Worm (Caenorhabditis elegans): Measurements from ENCODE around the gene fnip-2.
"Not testable (repeated sequence)": the region's sequence is repeated elsewhere in the genome, so short reads cannot be mapped to it uniquely, and the experiment has no call there.

Gene fnip-2

ce11 chrIV:2223685-2224084 is 1.1 kb downstream of the fnip-2 start:
- no peak for TF ChIP-seq dao-5 (tag; optimal IDR thresholded peaks at IDR 0.05)
- TF ChIP-seq him-1 (tag; optimal IDR thresholded peaks at IDR 0.05), result no peak
- no peak for TF ChIP-seq W03F9.2 (tag; optimal IDR thresholded peaks at IDR 0.05)

ce11 chrIV:2228678-2229077 is 6.0 kb downstream of the fnip-2 start:
- TF ChIP-seq dao-5 (tag; optimal IDR thresholded peaks at IDR 0.05), result no peak
- TF ChIP-seq W03F9.2 (tag; optimal IDR thresholded peaks at IDR 0.05), result no peak
- TF ChIP-seq him-1 (tag; optimal IDR thresholded peaks at IDR 0.05), result no peak

ce11 chrIV:2235983-2236382 is 13.4 kb downstream of the fnip-2 start:
- TF ChIP-seq dao-5 (tag; optimal IDR thresholded peaks at IDR 0.05) (no peak), W03F9.2 (tag; optimal IDR thresholded peaks at IDR 0.05) (no peak), him-1 (tag; optimal IDR thresholded peaks at IDR 0.05) (no peak)

DNA sequence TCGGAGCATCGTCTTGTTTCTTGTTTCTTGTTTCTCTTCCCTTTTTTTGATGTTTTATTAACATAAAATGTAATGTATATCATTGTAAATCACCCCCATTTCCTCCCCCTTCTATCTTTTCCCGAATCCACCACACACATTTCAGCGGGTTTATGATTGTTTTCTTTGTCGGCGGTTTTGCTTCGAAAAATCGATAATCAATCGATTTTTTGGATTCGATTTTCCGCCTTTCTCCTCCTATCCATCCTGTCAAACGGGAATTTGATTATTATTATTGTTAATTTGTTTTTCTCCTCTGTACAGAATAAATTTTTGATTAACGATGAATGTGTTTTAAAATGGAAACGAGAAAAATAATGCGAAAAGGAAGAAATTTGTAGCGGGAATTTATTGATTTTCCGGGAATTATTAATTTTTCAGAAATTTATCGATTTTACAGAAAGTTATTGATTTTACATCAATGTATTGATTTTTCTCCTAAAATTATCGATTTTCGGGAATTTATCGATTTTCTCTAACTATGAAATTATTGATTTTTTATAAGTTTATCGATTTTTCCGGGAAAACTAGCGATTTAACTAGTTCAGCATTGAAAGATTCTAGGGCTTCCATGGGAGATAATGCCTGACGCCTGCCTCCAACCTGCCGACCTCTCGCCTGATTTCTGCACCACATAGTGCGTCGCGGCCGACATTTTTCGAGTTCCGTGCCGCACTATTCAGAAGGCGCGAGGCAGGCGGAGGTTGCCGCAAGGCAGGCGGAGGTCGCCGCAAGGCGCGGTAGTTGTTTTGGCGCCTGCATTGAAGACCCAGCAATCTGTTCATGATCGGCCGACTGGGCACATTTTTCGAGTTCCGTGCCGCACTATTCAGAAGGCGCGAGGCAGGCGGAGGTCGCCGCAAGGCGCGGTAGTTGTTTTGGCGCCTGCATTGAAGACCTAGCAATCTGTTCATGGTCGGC is 14.3 kb downstream of the fnip-2 start:
- TF ChIP-seq him-1 (tag; optimal IDR thresholded peaks at IDR 0.05), result no peak

- no peak for TF ChIP-seq W03F9.2 (tag; optimal IDR thresholded peaks at IDR 0.05)
- no peak for TF ChIP-seq him-1 (tag; optimal IDR thresholded peaks at IDR 0.05)
- TF ChIP-seq dao-5 (tag; optimal IDR thresholded peaks at IDR 0.05), result no peak
Measured at ce11 chrIV:2242349-2243088, 19.9 kb downstream of the fnip-2 start, which contains the start of the genes M70.3 and M70.2. M70.3 (minus strand) TSS chrIV:2242449. M70.2 (plus strand) TSS chrIV:2243038.

ce11 chrIV:2245565-2245964 is 22.9 kb downstream of the fnip-2 start, which contains the start of gene M70.1:
M70.1 (plus strand) TSS chrIV:2245865.
- TF ChIP-seq him-1, W03F9.2, dao-5 (tag; optimal IDR thresholded peaks at IDR 0.05): not testable (repeated sequence)

- no peak for TF ChIP-seq dao-5 (tag; optimal IDR thresholded peaks at IDR 0.05)
- no peak for TF ChIP-seq W03F9.2 (tag; optimal IDR thresholded peaks at IDR 0.05)
- no peak for TF ChIP-seq him-1 (tag; optimal IDR thresholded peaks at IDR 0.05)
Measured at ce11 chrIV:2246150-2246549, 23.5 kb downstream of the fnip-2 start.

ce11 chrIV:2253392-2254048 is 30.9 kb downstream of the fnip-2 start:
- no peak for TF ChIP-seq him-1 (tag; optimal IDR thresholded peaks at IDR 0.05)
- no peak for TF ChIP-seq W03F9.2 (tag; optimal IDR thresholded peaks at IDR 0.05)
- no peak for TF ChIP-seq dao-5 (tag; optimal IDR thresholded peaks at IDR 0.05)

DNA sequence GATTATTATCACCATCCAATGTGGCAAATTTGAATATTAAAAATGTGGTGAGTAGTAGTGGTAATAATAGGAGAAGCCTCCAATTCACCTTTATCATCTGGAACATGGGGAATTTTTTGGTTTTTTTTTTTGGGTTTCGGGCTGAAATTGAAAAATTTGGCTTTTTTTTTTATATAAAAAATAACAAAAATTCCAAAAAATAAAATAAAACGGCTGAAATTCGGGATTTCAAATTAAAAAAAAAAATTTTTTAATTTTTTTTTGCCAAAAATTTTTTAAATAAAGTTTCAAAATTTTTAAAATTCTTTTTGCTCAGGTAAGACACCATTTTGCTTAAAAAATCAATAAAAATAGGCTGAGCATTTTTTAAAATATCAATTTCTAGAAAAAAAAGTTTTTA is 40.9 kb downstream of the fnip-2 start, which contains the start of gene famp-1:
famp-1 (minus strand) TSS at position 101 of the 400 bp plus-strand sequence.
- no peak for TF ChIP-seq W03F9.2 (tag; optimal IDR thresholded peaks at IDR 0.05)
- TF ChIP-seq dao-5 (tag; optimal IDR thresholded peaks at IDR 0.05), result no peak
- TF ChIP-seq him-1 (tag; optimal IDR thresholded peaks at IDR 0.05), result no peak

ce11 chrIV:2275545-2275944 is 52.9 kb downstream of the fnip-2 start, which contains the start of gene M70.5:
M70.5 (minus strand) TSS chrIV:2275622.
- TF ChIP-seq dao-5, him-1, W03F9.2 (tag; optimal IDR thresholded peaks at IDR 0.05): not testable (repeated sequence)

- TF ChIP-seq W03F9.2 (tag; optimal IDR thresholded peaks at IDR 0.05), result no peak
- TF ChIP-seq him-1 (tag; optimal IDR thresholded peaks at IDR 0.05), result no peak
- TF ChIP-seq dao-5 (tag; optimal IDR thresholded peaks at IDR 0.05), result no peak
Measured at ce11 chrIV:2281353-2281976, 58.8 kb downstream of the fnip-2 start.

- no peak for TF ChIP-seq him-1 (tag; optimal IDR thresholded peaks at IDR 0.05)
- TF ChIP-seq dao-5 (tag; optimal IDR thresholded peaks at IDR 0.05), result no peak
- TF ChIP-seq W03F9.2 (tag; optimal IDR thresholded peaks at IDR 0.05), result no peak
Measured at ce11 chrIV:2284462-2285047, 61.9 kb downstream of the fnip-2 start.

Measured in whole organism, L4/young adult.